Worm (Caenorhabditis elegans): Measurements from ENCODE around the gene F26A1.9.

The F26A1.9 gene

ce11 chrIII:4842173-4842572, 12.8 kb upstream of the F26A1.9 start, which contains the start of gene clec-156:
Gene clec-156 (minus strand): TSS chrIII:4842273.
- no peak for TF ChIP-seq mdl-1 (tag; optimal IDR thresholded peaks at IDR 0.05)

ce11 chrIII:4837429-4837828, 8.1 kb upstream of the F26A1.9 start, which contains the start of the genes acbp-7 and F26A1.19:
Gene acbp-7 (plus strand): TSS chrIII:4837729.
Gene F26A1.19 (plus strand): TSS chrIII:4837731.
- TF ChIP-seq grh-1 (GFP tag; IDR thresholded peaks at IDR 0.05) (no peak), alr-1 (tag; optimal IDR thresholded peaks at IDR 0.05; ENCODE audit: borderline replicate concordance) (no peak), pax-3 (tag; optimal IDR thresholded peaks at IDR 0.05) (no peak), fos-1 (tag; optimal IDR thresholded peaks at IDR 0.05) (no peak), zip-4 (GFP tag; optimal IDR thresholded peaks at IDR 0.05) (no peak), nhr-84 (tag; optimal IDR thresholded peaks at IDR 0.05) (no peak), lin-15B (tag; optimal IDR thresholded peaks at IDR 0.05) (no peak), blmp-1 (tag; optimal IDR thresholded peaks at IDR 0.05) (no peak), unc-86 (tag; optimal IDR thresholded peaks at IDR 0.05) (no peak), nhr-28 (tag; optimal IDR thresholded peaks at IDR 0.05) (no peak), nhr-90 (tag; optimal IDR thresholded peaks at IDR 0.05; ENCODE audit: poor library complexity) (no peak), ztf-11 (tag; optimal IDR thresholded peaks at IDR 0.05) (no peak), hlh-17 (GFP tag; optimal IDR thresholded peaks at IDR 0.05; ENCODE audit: borderline replicate concordance) (no peak), xbp-1 (tag; optimal IDR thresholded peaks at IDR 0.05) (no peak), nhr-76 (tag; optimal IDR thresholded peaks at IDR 0.05) (no peak)

- TF ChIP-seq lsy-2 (tag; optimal IDR thresholded peaks at IDR 0.05) (no peak), sox-4 (tag; optimal IDR thresholded peaks at IDR 0.05) (no peak), unc-30 (tag; optimal IDR thresholded peaks at IDR 0.05) (no peak), egl-27 (tag; optimal IDR thresholded peaks at IDR 0.05) (no peak), snu-23 (GFP tag; optimal IDR thresholded peaks at IDR 0.05) (no peak), lin-15B (tag; optimal IDR thresholded peaks at IDR 0.05) (no peak), fkh-10 (GFP tag; optimal IDR thresholded peaks at IDR 0.05) (no peak), pqm-1 (tag; optimal IDR thresholded peaks at IDR 0.05) (no peak), jun-1 (tag; optimal IDR thresholded peaks at IDR 0.05) (no peak)
These were observed 867 bp upstream of the F26A1.9 start, which contains the start of gene nspd-9 for ce11 chrIII:4830207-4830606. Gene nspd-9 (minus strand): TSS chrIII:4830307.

ce11 chrIII:4826606-4827005, 2.7 kb downstream of the F26A1.9 start, which contains the start of gene F26A1.3:
Gene F26A1.3 (plus strand): TSS chrIII:4826906.
- TF ChIP-seq ztf-11 (tag; optimal IDR thresholded peaks at IDR 0.05): no peak
- TF ChIP-seq ets-5 (GFP tag; IDR thresholded peaks at IDR 0.05): no peak
- TF ChIP-seq grh-1 (GFP tag; IDR thresholded peaks at IDR 0.05): no peak

- TF ChIP-seq hlh-17 (GFP tag; optimal IDR thresholded peaks at IDR 0.05; ENCODE audit: borderline replicate concordance): no peak
- TF ChIP-seq isw-1 (GFP tag; IDR thresholded peaks at IDR 0.05): no peak
- TF ChIP-seq nhr-12 (tag; optimal IDR thresholded peaks at IDR 0.05): no peak
- no peak for TF ChIP-seq lin-15B (tag; optimal IDR thresholded peaks at IDR 0.05)
- no peak for TF ChIP-seq zag-1 (tag; optimal IDR thresholded peaks at IDR 0.05)
- no peak for TF ChIP-seq mab-9 (GFP tag; IDR thresholded peaks at IDR 0.05)
- TF ChIP-seq ztf-4 (tag; optimal IDR thresholded peaks at IDR 0.05): no peak
- no peak for TF ChIP-seq sptf-1 (tag; optimal IDR thresholded peaks at IDR 0.05)
- no peak for TF ChIP-seq nhr-76 (tag; optimal IDR thresholded peaks at IDR 0.05)
- TF ChIP-seq lin-39 (tag; optimal IDR thresholded peaks at IDR 0.05): no peak
These were observed 7.2 kb downstream of the F26A1.9 start, which contains the start of gene F26A1.8 for ce11 chrIII:4822140-4822539. Gene F26A1.8 (minus strand): TSS chrIII:4822240.

- TF ChIP-seq fos-1 (tag; optimal IDR thresholded peaks at IDR 0.05) (no peak), unc-86 (tag; optimal IDR thresholded peaks at IDR 0.05) (no peak), mef-2 (tag; optimal IDR thresholded peaks at IDR 0.05) (no peak), jun-1 (tag; optimal IDR thresholded peaks at IDR 0.05) (no peak), tlp-1 (tag; optimal IDR thresholded peaks at IDR 0.05) (no peak), pax-3 (tag; optimal IDR thresholded peaks at IDR 0.05) (no peak), aha-1 (tag; optimal IDR thresholded peaks at IDR 0.05) (no peak), ztf-4 (tag; optimal IDR thresholded peaks at IDR 0.05) (no peak), nhr-11 (tag; optimal IDR thresholded peaks at IDR 0.05) (no peak), nhr-71 (tag; optimal IDR thresholded peaks at IDR 0.05) (no peak), elt-3 (tag; optimal IDR thresholded peaks at IDR 0.05) (no peak), grh-1 (GFP tag; IDR thresholded peaks at IDR 0.05) (no peak), nhr-76 (tag; optimal IDR thresholded peaks at IDR 0.05) (no peak), ama-1 (optimal IDR thresholded peaks at IDR 0.05) (no peak), ztf-11 (tag; optimal IDR thresholded peaks at IDR 0.05) (no peak), ets-5 (GFP tag; IDR thresholded peaks at IDR 0.05) (no peak)
These were observed 9.5 kb downstream of the F26A1.9 start, which contains the start of gene F26A1.7 for ce11 chrIII:4819843-4820242. Gene F26A1.7 (minus strand): TSS chrIII:4819943.

Measured in whole organism, L1 larva.